Worm (Caenorhabditis elegans) whole organism, L3 larva: ENCODE data around the gene W04B5.5.

Source experiments
- ZK546.5 ChIP-seq: sonication (generic microtip); optimal IDR thresholded peaks from 2 replicates; lab custom pipeline; 2017; ENCODE audit warnings: missing biosample characterization, missing genetic modification characterization
- ceh-82 ChIP-seq: fragments of 150-350 bp; optimal IDR thresholded peaks from 2 replicates; lab custom pipeline; 2014; ENCODE audit warnings: missing biosample characterization, missing genetic modification characterization
- elt-3 ChIP-seq, 3 experiments: fragments of 150-350 bp in 1 of 3; sonication (generic microtip) in 2 of 3; optimal IDR thresholded peaks; 2 replicates in 2 of 3; 4 replicates in 1 of 3; lab custom pipeline; 2014 to 2017; ENCODE audit warnings: missing biosample characterization in 3 of 3, missing genetic modification characterization in 3 of 3
- nhr-77 ChIP-seq: fragments of 150-350 bp; optimal IDR thresholded peaks from 2 replicates; lab custom pipeline; 2014; ENCODE audit warnings: missing biosample characterization, missing genetic modification characterization

- TF ChIP-seq ZK546.5 = no peak
- no peak for TF ChIP-seq ceh-82 (tag; lab: Kevin White, UChicago)
- TF ChIP-seq elt-3 (tag; optimal IDR thresholded peaks at IDR 0.05; lab: Kevin White, UChicago) = no peak
- TF ChIP-seq nhr-77 (tag; lab: Kevin White, UChicago) = no peak
Observed at ce11 chrIII:2368424-2368823, 49.6 kb downstream of the W04B5.5 start, which contains the start of gene H04J21.4.
